Worm (Caenorhabditis elegans) whole organism, late embryonic: ENCODE results near the gene pab-2.

Experiments used
- F13H6.1 ChIP-seq: sonication (generic microtip); optimal IDR thresholded peaks from 2 replicates; lab custom pipeline; 2016; ENCODE audit warnings: missing genetic modification characterization, missing compliant biosample characterization
- ama-1 ChIP-seq: fragments of 150-350 bp; optimal IDR thresholded peaks from 2 replicates; lab custom pipeline; 2014
- ceh-19 ChIP-seq: fragments of 200-800 bp; sonication (Bioruptor generic); optimal IDR thresholded peaks from 2 replicates; lab custom pipeline; 2018; ENCODE audit warnings: mild to moderate bottlenecking, missing genetic modification characterization, missing compliant biosample characterization
- ceh-22 ChIP-seq: sonication (generic microtip); optimal IDR thresholded peaks from 2 replicates; lab custom pipeline; 2017; ENCODE audit warnings: missing biosample characterization, missing genetic modification characterization
- fkh-10 ChIP-seq: fragments of 150-350 bp; optimal IDR thresholded peaks from 2 replicates; lab custom pipeline; 2014; ENCODE audit warnings: missing biosample characterization, missing genetic modification reagents, missing genetic modification characterization
- hlh-30 ChIP-seq: sonication (generic microtip); optimal IDR thresholded peaks from 2 replicates; lab custom pipeline; 2017; ENCODE audit warnings: antibody characterized with exemption, missing genetic modification characterization, missing compliant biosample characterization; ENCODE audit not compliant: insufficient read depth
- lin-11 ChIP-seq: fragments of 200-800 bp; sonication (Bioruptor generic); optimal IDR thresholded peaks from 2 replicates; lab custom pipeline; 2018; ENCODE audit warnings: mild to moderate bottlenecking, missing genetic modification characterization, missing compliant biosample characterization
- nfya-1 ChIP-seq: sonication (generic microtip); optimal IDR thresholded peaks from 2 replicates; lab custom pipeline; 2017; ENCODE audit warnings: missing genetic modification characterization, mild to moderate bottlenecking, missing compliant biosample characterization, antibody characterized with exemption, moderate library complexity
- pat-9 ChIP-seq: fragments of 200-800 bp; sonication (Bioruptor generic); optimal IDR thresholded peaks from 2 replicates; lab custom pipeline; 2018; ENCODE audit warnings: mild to moderate bottlenecking, missing genetic modification characterization, moderate library complexity, missing compliant biosample characterization
- pax-1 ChIP-seq: fragments of 150-350 bp; optimal IDR thresholded peaks from 2 replicates; lab custom pipeline; 2014; ENCODE audit warnings: missing biosample characterization, missing genetic modification characterization
- pha-2 ChIP-seq: sonication (generic microtip); optimal IDR thresholded peaks from 2 replicates; lab custom pipeline; 2017; ENCODE audit warnings: mild to moderate bottlenecking, missing genetic modification characterization, missing compliant biosample characterization
- pqm-1 ChIP-seq: sonication (generic microtip); optimal IDR thresholded peaks from 2 replicates; lab custom pipeline; 2016; ENCODE audit warnings: missing genetic modification characterization, missing compliant biosample characterization
- unc-55 ChIP-seq: sonication (generic microtip); optimal IDR thresholded peaks from 2 replicates; lab custom pipeline; 2017; ENCODE audit warnings: missing biosample characterization, missing genetic modification reagents, missing genetic modification characterization
- unc-86 ChIP-seq: sonication (generic microtip); optimal IDR thresholded peaks from 2 replicates; lab custom pipeline; 2016; ENCODE audit warnings: missing genetic modification characterization, missing compliant biosample characterization

DNA sequence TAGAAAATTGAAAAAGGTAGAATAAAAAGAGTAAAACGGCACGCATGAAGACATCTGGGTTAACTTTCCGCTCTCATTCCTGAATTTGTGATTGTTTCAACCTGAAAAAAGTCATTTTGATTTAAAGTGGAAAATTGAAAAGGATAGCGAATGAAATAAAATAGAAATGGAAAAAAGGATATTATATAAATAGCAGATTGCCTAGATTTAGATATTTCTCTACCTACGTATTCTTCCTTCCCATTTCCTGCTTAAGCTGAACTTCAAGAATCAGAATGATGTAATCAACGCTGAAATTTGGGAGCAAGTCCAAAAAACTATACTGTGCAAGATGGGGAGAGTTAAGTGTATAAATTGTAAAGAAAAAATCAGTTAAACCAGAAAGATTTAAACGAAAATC, 42.6 kb upstream of the pab-2 start, which contains the start of gene R01E6.7:
- TF ChIP-seq ama-1 (lab: Kevin White, UChicago) (no peak), pat-9 (tag; lab: Kevin White, UChicago) (no peak), lin-11 (tag; lab: Kevin White, UChicago) (no peak), hlh-30 (no peak), fkh-10 (no peak), ceh-19 (GFP tag; lab: Kevin White, UChicago) (no peak), unc-86 (no peak), unc-55 (GFP tag; lab: Kevin White, UChicago) (no peak), pqm-1 (tag; lab: Kevin White, UChicago) (no peak), pha-2 (no peak), F13H6.1 (tag; lab: Kevin White, UChicago) (no peak), nfya-1 (tag; lab: Kevin White, UChicago) (no peak), ceh-22 (no peak), pax-1 (tag; lab: Kevin White, UChicago) (no peak)
